Worm (Caenorhabditis elegans): Measurements from ENCODE around the gene tag-278.
A peak's percentile ranks its signal among the peaks of the same experiment; 100 is the strongest.

The tag-278 gene

ce11 chrX:3733321-3733720 lies 44.3 kb upstream of the tag-278 start:
- TF ChIP-seq ets-5 (GFP tag; IDR thresholded peaks at IDR 0.05) (no peak), ceh-88 (GFP tag; IDR thresholded peaks at IDR 0.05) (no peak), snpc-4 (tag; optimal IDR thresholded peaks at IDR 0.05) (no peak), nhr-71 (tag; optimal IDR thresholded peaks at IDR 0.05) (peak; percentile 30), nhr-20 (tag; optimal IDR thresholded peaks at IDR 0.05) (no peak), lin-13 (GFP tag; optimal IDR thresholded peaks at IDR 0.05) (no peak), hlh-17 (GFP tag; optimal IDR thresholded peaks at IDR 0.05; ENCODE audit: borderline replicate concordance) (no peak), efl-1 (optimal IDR thresholded peaks at IDR 0.05) (no peak), efl-1 (GFP tag; optimal IDR thresholded peaks at IDR 0.05 in 1 of 2) (peak in 1 of 2 experiments; percentile 4), unc-130 (tag; optimal IDR thresholded peaks at IDR 0.05) (no peak), pag-3 (tag; optimal IDR thresholded peaks at IDR 0.05; ENCODE audit: borderline replicate concordance, insufficient read depth) (peak; percentile 25), swsn-7 (tag; optimal IDR thresholded peaks at IDR 0.05) (no peak), lin-15B (tag; optimal IDR thresholded peaks at IDR 0.05) (no peak), dsc-1 (tag; optimal IDR thresholded peaks at IDR 0.05) (peak; percentile 16), mef-2 (tag; optimal IDR thresholded peaks at IDR 0.05) (no peak), ceh-8 (GFP tag; optimal IDR thresholded peaks at IDR 0.05) (no peak), lin-14 (GFP tag; optimal IDR thresholded peaks at IDR 0.05) (peak; percentile 66), fkh-10 (GFP tag; optimal IDR thresholded peaks at IDR 0.05) (no peak), nhr-76 (tag; optimal IDR thresholded peaks at IDR 0.05) (no peak), nhr-47 (tag; optimal IDR thresholded peaks at IDR 0.05) (no peak), nhr-19 (GFP tag; conservative IDR thresholded peaks at IDR 0.05) (peak; percentile 7; the same call in 1 of the 2 replicates), ztf-4 (tag; optimal IDR thresholded peaks at IDR 0.05) (no peak), lin-39 (tag; optimal IDR thresholded peaks at IDR 0.05) (no peak), blmp-1 (tag; optimal IDR thresholded peaks at IDR 0.05) (no peak), unc-98 (GFP tag; IDR thresholded peaks at IDR 0.05) (no peak), rnt-1 (tag; optimal IDR thresholded peaks at IDR 0.05) (peak; percentile 64), irx-1 (tag; optimal IDR thresholded peaks at IDR 0.05) (no peak), lsy-2 (tag; optimal IDR thresholded peaks at IDR 0.05) (no peak)

ce11 chrX:3728970-3729369 lies 40.0 kb upstream of the tag-278 start, which contains the start of gene aex-4:
Gene aex-4, plus strand, starts transcription at chrX:3729281.
- TF ChIP-seq ceh-82 (tag; optimal IDR thresholded peaks at IDR 0.05) (no peak), snpc-4 (tag; optimal IDR thresholded peaks at IDR 0.05) (no peak), Y116A8C.19 (tag; optimal IDR thresholded peaks at IDR 0.05; ENCODE audit: borderline replicate concordance) (no peak), jun-1 (tag; optimal IDR thresholded peaks at IDR 0.05) (no peak), elt-3 (tag; optimal IDR thresholded peaks at IDR 0.05) (no peak), ceh-88 (GFP tag; IDR thresholded peaks at IDR 0.05) (no peak), aly-2 (tag; optimal IDR thresholded peaks at IDR 0.05) (no peak), fkh-4 (tag; optimal IDR thresholded peaks at IDR 0.05; ENCODE audit: borderline replicate concordance) (no peak), pag-3 (tag; optimal IDR thresholded peaks at IDR 0.05; ENCODE audit: borderline replicate concordance, insufficient read depth) (no peak), dsc-1 (tag; optimal IDR thresholded peaks at IDR 0.05) (peak; percentile 54), ztf-4 (tag; optimal IDR thresholded peaks at IDR 0.05) (no peak), lin-14 (GFP tag; optimal IDR thresholded peaks at IDR 0.05) (peak; percentile 19), lin-15B (tag; optimal IDR thresholded peaks at IDR 0.05) (no peak), alr-1 (tag; optimal IDR thresholded peaks at IDR 0.05; ENCODE audit: borderline replicate concordance) (no peak), rnt-1 (tag; optimal IDR thresholded peaks at IDR 0.05) (no peak), hlh-4 (tag; optimal IDR thresholded peaks at IDR 0.05) (no peak), nhr-71 (tag; optimal IDR thresholded peaks at IDR 0.05) (peak; percentile 34), unc-30 (tag; optimal IDR thresholded peaks at IDR 0.05) (no peak), C34B4.2 (tag; optimal IDR thresholded peaks at IDR 0.05) (no peak), C04F5.9 (tag; optimal IDR thresholded peaks at IDR 0.05) (no peak), fkh-8 (tag; optimal IDR thresholded peaks at IDR 0.05) (peak; percentile 4), sox-4 (tag; optimal IDR thresholded peaks at IDR 0.05) (no peak), fos-1 (tag; optimal IDR thresholded peaks at IDR 0.05) (no peak), mdl-1 (tag; optimal IDR thresholded peaks at IDR 0.05) (no peak), sptf-1 (tag; optimal IDR thresholded peaks at IDR 0.05) (no peak), elt-2 (tag; optimal IDR thresholded peaks at IDR 0.05) (peak; percentile 94), mep-1 (tag; optimal IDR thresholded peaks at IDR 0.05) (no peak), nhr-28 (tag; optimal IDR thresholded peaks at IDR 0.05) (no peak), ets-5 (GFP tag; IDR thresholded peaks at IDR 0.05) (no peak), tlp-1 (tag; optimal IDR thresholded peaks at IDR 0.05) (no peak), ces-1 (GFP tag; optimal IDR thresholded peaks at IDR 0.05) (no peak), lin-13 (GFP tag; optimal IDR thresholded peaks at IDR 0.05) (no peak), nhr-85 (tag) (no peak), lsy-2 (tag; optimal IDR thresholded peaks at IDR 0.05) (no peak), unc-62 (GFP tag; optimal IDR thresholded peaks at IDR 0.05) (no peak)

All from whole organism, L1 larva.